Worm (Caenorhabditis elegans) whole organism, early embryonic: ENCODE results near the gene hil-6.

Experiments used
- B0310.2 ChIP-seq: sonication (generic microtip); optimal IDR thresholded peaks from 2 replicates; lab custom pipeline; 2016; ENCODE audit warnings: mild to moderate bottlenecking, missing genetic modification characterization, missing compliant biosample characterization
- aly-1 ChIP-seq: sonication (generic microtip); optimal IDR thresholded peaks from 2 replicates; lab custom pipeline; 2016; ENCODE audit warnings: missing genetic modification characterization, missing compliant biosample characterization
- ama-1 ChIP-seq: fragments of 150-350 bp; optimal IDR thresholded peaks from 2 replicates; lab custom pipeline; 2014
- ceh-13 ChIP-seq: fragments of 200-800 bp; sonication (Bioruptor generic); optimal IDR thresholded peaks from 2 replicates; lab custom pipeline; 2018; ENCODE audit warnings: mild to moderate bottlenecking, missing genetic modification characterization, missing compliant biosample characterization
- ets-7 ChIP-seq: sonication (generic microtip); optimal IDR thresholded peaks from 2 replicates; lab custom pipeline; 2016; ENCODE audit warnings: missing genotype, missing genetic modification characterization, missing compliant biosample characterization
- flt-1 ChIP-seq: fragments of 200-800 bp; sonication (Bioruptor generic); IDR thresholded peaks from 2 replicates; pipeline ENCODE4 v1.3.6; 2022; ENCODE audit warnings: missing genetic modification characterization, missing compliant biosample characterization
- hmg-4 ChIP-seq: fragments of 200-800 bp; sonication (Bioruptor generic); optimal IDR thresholded peaks from 2 replicates; lab custom pipeline; 2018; ENCODE audit warnings: mild to moderate bottlenecking, missing genetic modification characterization, missing compliant biosample characterization
- tbx-11 ChIP-seq: fragments of 200-800 bp; sonication (Bioruptor generic); IDR thresholded peaks from 2 replicates; pipeline ENCODE4 v1.3.6; 2022; ENCODE audit warnings: missing genetic modification characterization, missing compliant biosample characterization

- TF ChIP-seq aly-1 (tag; lab: Kevin White, UChicago): no peak
- TF ChIP-seq tbx-11: no peak
- TF ChIP-seq hmg-4 (GFP tag; lab: Kevin White, UChicago): no peak
- TF ChIP-seq ceh-13: no peak
- no peak for TF ChIP-seq B0310.2 (tag; lab: Kevin White, UChicago)
- no peak for TF ChIP-seq flt-1 (GFP tag; lab: Robert Waterston, UW)
- TF ChIP-seq ama-1 (lab: Kevin White, UChicago): no peak
- no peak for TF ChIP-seq ets-7
These were observed 44.4 kb downstream of the hil-6 start, which contains the start of gene T08B1.1 for ce11 chrV:1986954-1987353.
